Fruit fly (Drosophila melanogaster): ENCODE results near the gene CG7420.

- TF ChIP-seq Sry-δ (GFP tag; optimal IDR thresholded peaks at IDR 0.05) (no peak), gcm (GFP tag; optimal IDR thresholded peaks at IDR 0.05) (no peak), prd (optimal IDR thresholded peaks at IDR 0.05) (no peak), prd (GFP tag; IDR thresholded peaks at IDR 0.05) (no peak), Hmr (GFP tag; optimal IDR thresholded peaks at IDR 0.05) (peak; percentile 13), CG12391 (tag; optimal IDR thresholded peaks at IDR 0.05) (peak; percentile 18), CG17328 (GFP tag; IDR thresholded peaks at IDR 0.05) (no peak), CG10543 (GFP tag; optimal IDR thresholded peaks at IDR 0.05) (no peak), Doc2 (GFP tag; IDR thresholded peaks at IDR 0.05) (no peak), CG9609 (GFP tag; optimal IDR thresholded peaks at IDR 0.05) (no peak), Nf-YC (tag; optimal IDR thresholded peaks at IDR 0.05) (no peak), Camta (GFP tag; optimal IDR thresholded peaks at IDR 0.05) (no peak)
Measured at dm6 chr2L:1491791-1492345, 10.8 kb downstream of the CG7420 start, which contains the start of gene CG31928.

Measured in whole organism, embryonic.